Worm (Caenorhabditis elegans): ENCODE data around the gene vep-2.

vep-2 gene

ce11 chrX:3601531-3601930 is 26.6 kb upstream of the vep-2 start, which contains the start of gene C18B2.3:
Gene C18B2.3 (plus strand): TSS chrX:3601831.
- TF ChIP-seq ref-1 (GFP tag; conservative IDR thresholded peaks at IDR 0.05): no peak
- TF ChIP-seq ztf-29 (GFP tag; IDR thresholded peaks at IDR 0.05): no peak
- TF ChIP-seq flt-1 (GFP tag; IDR thresholded peaks at IDR 0.05): no peak
- no peak for TF ChIP-seq klf-2 (GFP tag; conservative IDR thresholded peaks at IDR 0.05)
- no peak for TF ChIP-seq T22C8.4 (GFP tag; IDR thresholded peaks at IDR 0.05)
- no peak for TF ChIP-seq ztf-23 (GFP tag; IDR thresholded peaks at IDR 0.05)
- no peak for TF ChIP-seq med-1 (GFP tag; optimal IDR thresholded peaks at IDR 0.05; ENCODE audit: insufficient read depth)
- no peak for TF ChIP-seq tab-1 (GFP tag; IDR thresholded peaks at IDR 0.05)
- TF ChIP-seq cog-1 (tag; optimal IDR thresholded peaks at IDR 0.05): no peak

ce11 chrX:3602622-3603021 is 25.5 kb upstream of the vep-2 start:
- no peak for TF ChIP-seq cog-1 (tag; optimal IDR thresholded peaks at IDR 0.05)
- TF ChIP-seq ztf-29 (GFP tag; IDR thresholded peaks at IDR 0.05): no peak
- TF ChIP-seq tab-1 (GFP tag; IDR thresholded peaks at IDR 0.05): no peak
- TF ChIP-seq flt-1 (GFP tag; IDR thresholded peaks at IDR 0.05): no peak

ce11 chrX:3605727-3606126 is 22.4 kb upstream of the vep-2 start, which contains the start of gene C18B2.4:
Gene C18B2.4 (minus strand): TSS chrX:3605741.
- TF ChIP-seq ref-1 (GFP tag; conservative IDR thresholded peaks at IDR 0.05): no peak
- no peak for TF ChIP-seq T22C8.4 (GFP tag; IDR thresholded peaks at IDR 0.05)
- no peak for TF ChIP-seq ztf-23 (GFP tag; IDR thresholded peaks at IDR 0.05)
- TF ChIP-seq flt-1 (GFP tag; IDR thresholded peaks at IDR 0.05): no peak
- 0 out of 2 replicates have a peak, but pooled peaks have one; percentile 32 for TF ChIP-seq tab-1 (GFP tag; IDR thresholded peaks at IDR 0.05)
- peak; percentile 76 for TF ChIP-seq cog-1 (tag; optimal IDR thresholded peaks at IDR 0.05)
- TF ChIP-seq med-1 (GFP tag; optimal IDR thresholded peaks at IDR 0.05; ENCODE audit: insufficient read depth): no peak
- TF ChIP-seq klf-2 (GFP tag; conservative IDR thresholded peaks at IDR 0.05): no peak
- no peak for TF ChIP-seq ztf-29 (GFP tag; IDR thresholded peaks at IDR 0.05)

DNA sequence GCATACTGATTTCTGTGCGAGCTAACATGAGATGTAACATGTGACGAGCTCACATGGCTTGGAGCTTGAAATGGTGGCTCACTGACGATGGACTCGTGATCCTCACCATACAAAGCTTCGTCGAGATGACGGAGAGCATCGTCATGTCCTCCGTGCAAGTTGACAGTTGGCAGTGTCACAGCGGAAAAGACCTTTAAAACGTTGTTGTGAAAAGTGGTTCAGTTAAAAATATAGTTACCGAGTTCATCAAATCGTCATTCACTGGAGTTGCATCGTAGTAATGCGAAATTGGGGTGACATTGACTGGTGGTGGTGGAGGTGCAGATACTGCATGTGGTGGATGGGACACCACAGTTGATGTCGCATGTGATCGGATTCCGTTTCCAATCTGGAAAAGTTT is 17.7 kb upstream of the vep-2 start:
- TF ChIP-seq T22C8.4 (GFP tag; IDR thresholded peaks at IDR 0.05): no peak
- TF ChIP-seq ztf-29 (GFP tag; IDR thresholded peaks at IDR 0.05): no peak
- TF ChIP-seq med-1 (GFP tag; optimal IDR thresholded peaks at IDR 0.05; ENCODE audit: insufficient read depth): no peak
- no peak for TF ChIP-seq ref-1 (GFP tag; conservative IDR thresholded peaks at IDR 0.05)
- TF ChIP-seq ztf-23 (GFP tag; IDR thresholded peaks at IDR 0.05): no peak
- TF ChIP-seq tab-1 (GFP tag; IDR thresholded peaks at IDR 0.05): no peak
- TF ChIP-seq cog-1 (tag; optimal IDR thresholded peaks at IDR 0.05): no peak
- no peak for TF ChIP-seq flt-1 (GFP tag; IDR thresholded peaks at IDR 0.05)
- TF ChIP-seq klf-2 (GFP tag; conservative IDR thresholded peaks at IDR 0.05): no peak

- TF ChIP-seq ztf-23 (GFP tag; IDR thresholded peaks at IDR 0.05) (no peak), ztf-29 (GFP tag; IDR thresholded peaks at IDR 0.05) (no peak), cog-1 (tag; optimal IDR thresholded peaks at IDR 0.05) (no peak)
These were observed 17.0 kb upstream of the vep-2 start, which contains the start of gene C18B2.5 for ce11 chrX:3611042-3611623. Gene C18B2.5 (minus strand): TSS chrX:3611092.

DNA sequence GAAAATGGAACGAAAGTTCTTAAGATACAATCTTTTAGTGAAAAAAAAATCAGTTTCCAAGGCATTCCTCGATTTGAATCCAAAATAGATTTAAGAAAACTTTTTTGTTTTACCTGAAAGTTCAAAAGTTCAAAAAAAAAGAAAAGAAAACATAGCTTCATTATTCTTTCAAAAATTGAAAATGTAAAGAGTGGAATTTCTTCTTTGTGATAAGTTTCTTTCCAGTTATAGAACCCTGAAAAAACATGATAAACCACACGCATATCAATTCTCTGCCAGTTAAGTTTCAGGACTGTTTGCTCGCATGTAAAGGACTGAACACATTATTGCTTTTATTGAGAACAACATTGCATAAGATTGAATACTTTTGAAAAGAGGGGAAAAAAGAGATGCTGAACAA is 16.4 kb upstream of the vep-2 start:
- TF ChIP-seq ztf-29 (GFP tag; IDR thresholded peaks at IDR 0.05) (no peak), ref-1 (GFP tag; conservative IDR thresholded peaks at IDR 0.05) (no peak), flt-1 (GFP tag; IDR thresholded peaks at IDR 0.05) (no peak), T22C8.4 (GFP tag; IDR thresholded peaks at IDR 0.05) (no peak), tab-1 (GFP tag; IDR thresholded peaks at IDR 0.05) (no peak)

- TF ChIP-seq ztf-29 (GFP tag; IDR thresholded peaks at IDR 0.05) (no peak), med-1 (GFP tag; optimal IDR thresholded peaks at IDR 0.05; ENCODE audit: insufficient read depth) (no peak), ztf-23 (GFP tag; IDR thresholded peaks at IDR 0.05) (no peak), klf-2 (GFP tag; conservative IDR thresholded peaks at IDR 0.05) (no peak), cog-1 (tag; optimal IDR thresholded peaks at IDR 0.05) (no peak), T22C8.4 (GFP tag; IDR thresholded peaks at IDR 0.05) (no peak), flt-1 (GFP tag; IDR thresholded peaks at IDR 0.05) (no peak), ref-1 (GFP tag; conservative IDR thresholded peaks at IDR 0.05) (no peak), tab-1 (GFP tag; IDR thresholded peaks at IDR 0.05) (no peak)
These were observed 14.5 kb upstream of the vep-2 start for ce11 chrX:3613665-3614064.

ce11 chrX:3617218-3617617 is 10.9 kb upstream of the vep-2 start, which contains the start of gene del-9:
Gene del-9 (minus strand): TSS chrX:3617318.
- no peak for TF ChIP-seq med-1 (GFP tag; optimal IDR thresholded peaks at IDR 0.05; ENCODE audit: insufficient read depth)
- no peak for TF ChIP-seq ztf-29 (GFP tag; IDR thresholded peaks at IDR 0.05)
- no peak for TF ChIP-seq ref-1 (GFP tag; conservative IDR thresholded peaks at IDR 0.05)
- no peak for TF ChIP-seq cog-1 (tag; optimal IDR thresholded peaks at IDR 0.05)
- no peak for TF ChIP-seq klf-2 (GFP tag; conservative IDR thresholded peaks at IDR 0.05)
- TF ChIP-seq flt-1 (GFP tag; IDR thresholded peaks at IDR 0.05): no peak
- no peak for TF ChIP-seq tab-1 (GFP tag; IDR thresholded peaks at IDR 0.05)
- no peak for TF ChIP-seq T22C8.4 (GFP tag; IDR thresholded peaks at IDR 0.05)
- no peak for TF ChIP-seq ztf-23 (GFP tag; IDR thresholded peaks at IDR 0.05)

DNA sequence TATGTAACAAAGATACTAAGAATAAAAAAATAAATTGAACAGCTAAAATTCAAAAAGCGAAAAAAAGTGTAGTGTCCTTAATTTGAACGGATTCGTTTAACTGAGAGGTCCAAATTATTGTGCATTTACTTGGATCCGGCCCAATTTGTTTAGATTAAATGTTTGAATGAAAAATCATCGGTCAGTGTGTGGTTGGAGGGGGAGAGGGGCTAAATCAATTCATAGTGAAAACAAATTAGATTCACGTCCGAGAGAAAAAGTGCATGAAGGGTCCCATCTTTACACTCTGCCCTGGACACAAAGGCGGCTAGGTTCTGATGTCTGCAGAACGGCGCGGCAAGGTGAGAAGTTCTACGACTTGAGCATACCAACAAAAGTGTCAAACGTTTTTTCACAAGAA is 9.3 kb upstream of the vep-2 start:
- no peak for TF ChIP-seq ztf-29 (GFP tag; IDR thresholded peaks at IDR 0.05)
- TF ChIP-seq tab-1 (GFP tag; IDR thresholded peaks at IDR 0.05): no peak
- TF ChIP-seq klf-2 (GFP tag; conservative IDR thresholded peaks at IDR 0.05): no peak
- no peak for TF ChIP-seq cog-1 (tag; optimal IDR thresholded peaks at IDR 0.05)
- TF ChIP-seq med-1 (GFP tag; optimal IDR thresholded peaks at IDR 0.05; ENCODE audit: insufficient read depth): no peak
- TF ChIP-seq ref-1 (GFP tag; conservative IDR thresholded peaks at IDR 0.05): no peak
- TF ChIP-seq ztf-23 (GFP tag; IDR thresholded peaks at IDR 0.05): no peak
- TF ChIP-seq flt-1 (GFP tag; IDR thresholded peaks at IDR 0.05): no peak
- TF ChIP-seq T22C8.4 (GFP tag; IDR thresholded peaks at IDR 0.05): no peak

DNA sequence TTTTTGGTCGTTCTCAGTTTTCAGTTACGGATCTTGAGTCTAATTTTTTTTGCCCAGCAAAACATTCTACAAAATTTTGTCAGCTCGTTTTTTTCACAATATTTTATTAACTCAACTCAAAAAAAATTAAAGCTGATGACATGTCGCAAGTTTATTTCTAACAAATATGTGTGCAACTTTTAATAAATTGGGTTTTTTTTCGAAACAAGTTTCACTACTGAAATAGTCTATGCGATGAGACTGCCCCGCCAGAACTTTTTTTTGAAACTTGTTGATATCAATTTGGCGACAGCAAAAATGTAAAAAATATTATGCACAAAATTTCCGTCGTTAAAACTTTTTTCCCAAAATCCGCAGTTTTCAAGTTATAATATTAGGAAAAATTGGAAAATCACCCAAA is 5.0 kb upstream of the vep-2 start, which contains the start of gene C18B2.2:
Gene C18B2.2 (plus strand): TSS at position 301 of the 400 bp plus-strand sequence.
- TF ChIP-seq ref-1 (GFP tag; conservative IDR thresholded peaks at IDR 0.05) (no peak), tab-1 (GFP tag; IDR thresholded peaks at IDR 0.05) (no peak), flt-1 (GFP tag; IDR thresholded peaks at IDR 0.05) (no peak), cog-1 (tag; optimal IDR thresholded peaks at IDR 0.05) (no peak), ztf-23 (GFP tag; IDR thresholded peaks at IDR 0.05) (no peak)
